Fruit fly (Drosophila melanogaster) whole organism, pupa: ENCODE results near the gene Gr61a.
A peak's percentile ranks its signal among the peaks of the same experiment; 100 is the strongest.

Experiments used
- CG15710 ChIP-seq: fragments of 200-800 bp; sonication (Bioruptor generic); optimal IDR thresholded peaks from 2 replicates; lab custom pipeline; 2018; ENCODE audit warnings: missing biosample characterization, mild to moderate bottlenecking, missing genetic modification characterization, moderate library complexity
- CG9948 ChIP-seq: fragments of 200-800 bp; sonication (Bioruptor generic); optimal IDR thresholded peaks from 2 replicates; lab custom pipeline; 2018; ENCODE audit warnings: missing biosample characterization, mild to moderate bottlenecking, missing genetic modification characterization, moderate library complexity

- no peak for TF ChIP-seq CG9948 (tag; lab: Kevin White, UChicago)
- TF ChIP-seq CG15710 = peak; percentile 3
These were observed 21.9 kb upstream of the Gr61a start for dm6 chr3L:819297-819886.
